Fruit fly (Drosophila melanogaster): Measurements from ENCODE around the gene Mayo.

The Mayo gene

DNA sequence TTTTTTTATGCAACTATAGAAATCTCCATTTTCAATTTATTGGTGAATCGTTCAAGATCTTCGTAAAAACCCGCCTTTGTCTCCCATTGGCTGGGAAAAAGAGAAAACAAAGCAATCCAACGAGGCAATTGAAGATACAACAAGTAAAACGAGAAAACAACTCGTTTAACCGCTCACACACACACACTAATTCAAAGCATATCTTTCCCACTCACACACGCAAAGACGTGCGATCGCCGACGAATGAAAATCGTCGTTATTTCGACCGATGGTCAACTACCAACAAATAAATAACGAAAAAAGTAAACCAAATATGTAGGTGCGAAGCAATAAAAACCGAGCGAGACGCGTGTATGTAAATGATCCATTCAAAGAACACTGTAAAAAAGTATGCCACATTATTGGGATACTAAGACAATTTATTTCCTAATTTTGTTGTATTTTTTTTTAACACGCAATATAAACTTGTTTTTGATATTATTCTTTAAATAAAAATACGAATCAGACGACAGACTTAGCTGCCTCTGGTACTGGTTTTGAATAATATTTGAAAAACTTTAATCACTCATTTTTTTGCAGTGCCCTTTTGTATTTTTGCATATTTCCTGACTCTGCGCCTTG is 46.5 kb downstream of the Mayo start (continued):
- TF ChIP-seq CG3726 (GFP tag; IDR thresholded peaks at IDR 0.05) (no peak), Hand (GFP tag; optimal IDR thresholded peaks at IDR 0.05) (no peak), CG2889 (GFP tag; IDR thresholded peaks at IDR 0.05) (no peak), CG6689 (GFP tag; IDR thresholded peaks at IDR 0.05) (0 out of 2 replicates have a peak, but pooled peaks have one; percentile 7), ssp (GFP tag; IDR thresholded peaks at IDR 0.05) (no peak), cg (GFP tag; optimal IDR thresholded peaks at IDR 0.05) (peak; percentile 95), B-H2 (GFP tag; optimal IDR thresholded peaks at IDR 0.05) (no peak), prd (optimal IDR thresholded peaks at IDR 0.05) (no peak), prd (GFP tag; IDR thresholded peaks at IDR 0.05) (peak; percentile 43; the same call in 1 of the 3 replicates), Stat92E (GFP tag; optimal IDR thresholded peaks at IDR 0.05) (no peak), CG10959 (GFP tag; IDR thresholded peaks at IDR 0.05) (no peak), CG3995 (GFP tag; optimal IDR thresholded peaks at IDR 0.05) (no peak), Sox102F (GFP tag; optimal IDR thresholded peaks at IDR 0.05) (peak; percentile 30), CG4820 (GFP tag; optimal IDR thresholded peaks at IDR 0.05) (no peak), CG1647 (GFP tag; optimal IDR thresholded peaks at IDR 0.05) (no peak), ci (GFP tag; IDR thresholded peaks at IDR 0.05) (no peak), CG7745 (tag; optimal IDR thresholded peaks at IDR 0.05) (no peak), lola (GFP tag; optimal IDR thresholded peaks at IDR 0.05) (peak in 1 of 3 experiments; percentile 16), Hmx (GFP tag; optimal IDR thresholded peaks at IDR 0.05) (no peak), gem (tag; optimal IDR thresholded peaks at IDR 0.05) (peak; percentile 68), bbx (GFP tag; IDR thresholded peaks at IDR 0.05; ENCODE audit: partially characterized antibody) (0 out of 2 replicates have a peak, but pooled peaks have one; percentile 24), CG1529 (GFP tag; optimal IDR thresholded peaks at IDR 0.05) (no peak), twi (tag; optimal IDR thresholded peaks at IDR 0.05) (no peak), CG18011 (GFP tag; optimal IDR thresholded peaks at IDR 0.05) (no peak), CG5180 (GFP tag; optimal IDR thresholded peaks at IDR 0.05) (no peak), dmrt11E (tag; optimal IDR thresholded peaks at IDR 0.05) (peak; percentile 46), CG12942 (GFP tag; optimal IDR thresholded peaks at IDR 0.05) (no peak), Hr3 (GFP tag; optimal IDR thresholded peaks at IDR 0.05) (no peak), CG8388 (GFP tag; optimal IDR thresholded peaks at IDR 0.05) (no peak), dmrt99B (tag; optimal IDR thresholded peaks at IDR 0.05) (no peak), zen2 (GFP tag; IDR thresholded peaks at IDR 0.05; ENCODE audit: partially characterized antibody) (no peak), CG11093 (GFP tag; IDR thresholded peaks at IDR 0.05) (no peak), CG11560 (tag; IDR thresholded peaks at IDR 0.05) (no peak), vnd (GFP tag; IDR thresholded peaks at IDR 0.05; ENCODE audit: partially characterized antibody) (no peak), lbe (GFP tag; optimal IDR thresholded peaks at IDR 0.05) (peak; percentile 48), abd-A (tag; optimal IDR thresholded peaks at IDR 0.05) (peak; percentile 16), CG8924 (tag; optimal IDR thresholded peaks at IDR 0.05) (peak; percentile 1), Optix (GFP tag; IDR thresholded peaks at IDR 0.05) (no peak), Hsf (GFP tag; optimal IDR thresholded peaks at IDR 0.05) (peak; percentile 38), unpg (GFP tag; optimal IDR thresholded peaks at IDR 0.05) (peak; percentile 31), CG7963 (GFP tag; IDR thresholded peaks at IDR 0.05; ENCODE audit: partially characterized antibody) (no peak), pum (GFP tag; optimal IDR thresholded peaks at IDR 0.05) (no peak), CG2120 (GFP tag; optimal IDR thresholded peaks at IDR 0.05) (peak; percentile 30), CG4360 (GFP tag; IDR thresholded peaks at IDR 0.05) (no peak), HmgD (GFP tag; optimal IDR thresholded peaks at IDR 0.05) (no peak), Taf1 (GFP tag; IDR thresholded peaks at IDR 0.05) (no peak), CG7556 (GFP tag; optimal IDR thresholded peaks at IDR 0.05) (no peak), Deaf1 (tag; optimal IDR thresholded peaks at IDR 0.05) (peak; percentile 88)

Data from whole organism, embryonic.